Fruit fly (Drosophila melanogaster) whole organism, wandering third instar larva: ENCODE measurements around the gene CG9926.

Source experiments
- Abd-B ChIP-seq: fragments of >200 bp; optimal IDR thresholded peaks from 2 replicates; lab custom pipeline; 2017; ENCODE audit warnings: missing biosample characterization, missing genetic modification characterization
- CG32264 ChIP-seq: fragments of 200-800 bp; sonication (Bioruptor generic); optimal IDR thresholded peaks from 2 replicates; lab custom pipeline; 2016; ENCODE audit warnings: missing biosample characterization, missing genetic modification characterization
- CrebA ChIP-seq: fragments of 200-800 bp; sonication (Bioruptor generic); optimal IDR thresholded peaks from 2 replicates; lab custom pipeline; 2016; ENCODE audit warnings: missing biosample characterization, mild to moderate bottlenecking, missing genetic modification characterization, borderline replicate concordance
- Dfd ChIP-seq: fragments of >200 bp; optimal IDR thresholded peaks from 2 replicates; lab custom pipeline; 2017; ENCODE audit warnings: missing biosample characterization, missing genetic modification characterization
- Dif ChIP-seq: fragments of 200-275, 200-300 bp; sonication (Bioruptor generic); optimal IDR thresholded peaks from 2 replicates; lab custom pipeline; 2018; ENCODE audit warnings: missing biosample characterization, missing genetic modification characterization; ENCODE audit not compliant: partially characterized antibody
- GATAd ChIP-seq: sonication (Bioruptor generic); optimal IDR thresholded peaks from 2 replicates; lab custom pipeline; 2016; ENCODE audit warnings: missing biosample characterization, missing genetic modification characterization
- HLH106 ChIP-seq: fragments of 200-800 bp; optimal IDR thresholded peaks from 3 replicates; lab custom pipeline; 2019; ENCODE audit warnings: missing biosample characterization, mild to moderate bottlenecking, missing genetic modification characterization, moderate library complexity
- Hnf4 ChIP-seq: fragments of 200-800 bp; sonication (Bioruptor generic); optimal IDR thresholded peaks from 2 replicates; lab custom pipeline; 2016; ENCODE audit warnings: missing biosample characterization, mild to moderate bottlenecking, missing genetic modification characterization
- Hr78 ChIP-seq: fragments of >200 bp; optimal IDR thresholded peaks from 2 replicates; lab custom pipeline; 2017; ENCODE audit warnings: missing biosample characterization, missing genetic modification characterization
- Hr83 ChIP-seq: fragments of 200-300 bp; sonication (Bioruptor generic); optimal IDR thresholded peaks from 2 replicates; lab custom pipeline; 2016; ENCODE audit warnings: missing biosample characterization, mild to moderate bottlenecking, missing genetic modification characterization, moderate library complexity; ENCODE audit not compliant: poor library complexity, severe bottlenecking
- Jra ChIP-seq: sonication (Bioruptor generic); optimal IDR thresholded peaks from 2 replicates; lab custom pipeline; 2016; ENCODE audit warnings: missing biosample characterization, missing genetic modification characterization
- Mio ChIP-seq: sonication (Bioruptor generic); optimal IDR thresholded peaks from 2 replicates; lab custom pipeline; 2016; ENCODE audit warnings: missing biosample characterization, missing genetic modification characterization
- Myc ChIP-seq: fragments of >200 bp; optimal IDR thresholded peaks from 2 replicates; lab custom pipeline; 2017
- N ChIP-seq: fragments of >200 bp; optimal IDR thresholded peaks from 2 replicates; lab custom pipeline; 2018; ENCODE audit warnings: missing biosample characterization, missing external identifiers, missing genetic modification characterization
- OdsH ChIP-seq: fragments of 200-800 bp; sonication (Bioruptor generic); optimal IDR thresholded peaks from 2 replicates; lab custom pipeline; 2016; ENCODE audit warnings: missing biosample characterization, mild to moderate bottlenecking, missing genetic modification characterization
- Rel ChIP-seq, 2 experiments: fragments of 200-800 bp; sonication (Bioruptor generic) in 1 of 2; optimal IDR thresholded peaks; 2 replicates in 1 of 2; 3 replicates in 1 of 2; lab custom pipeline; 2016 to 2019; ENCODE audit warnings: mild to moderate bottlenecking in 2 of 2, missing biosample characterization in 2 of 2, missing genetic modification characterization in 2 of 2, moderate library complexity in 1 of 2
- Sp1 ChIP-seq: fragments of 200-800 bp; sonication (Bioruptor generic); optimal IDR thresholded peaks from 3 replicates; lab custom pipeline; 2019; ENCODE audit warnings: missing biosample characterization, mild to moderate bottlenecking, missing genetic modification characterization, moderate library complexity
- Vsx2 ChIP-seq: fragments of 200-300, 225-300 bp; sonication (Bioruptor generic); optimal IDR thresholded peaks from 2 replicates; lab custom pipeline; 2018; ENCODE audit warnings: missing biosample characterization, missing genetic modification characterization; ENCODE audit not compliant: partially characterized antibody
- br ChIP-seq: fragments of 200-800 bp; sonication (Bioruptor generic); optimal IDR thresholded peaks from 2 replicates; lab custom pipeline; 2016; ENCODE audit warnings: missing biosample characterization, missing genetic modification characterization
- brk ChIP-seq: fragments of 200-800 bp; sonication (Bioruptor generic); optimal IDR thresholded peaks from 2 replicates; lab custom pipeline; 2016; ENCODE audit warnings: missing biosample characterization, mild to moderate bottlenecking, missing genetic modification characterization
- dl ChIP-seq, 2 experiments: fragments of 175-275, 200-275 bp in 1 of 2; fragments of 200-275 bp in 1 of 2; sonication (Bioruptor generic); optimal IDR thresholded peaks; lab custom pipeline; 2018; ENCODE audit warnings: mild to moderate bottlenecking in 2 of 2, missing biosample characterization in 2 of 2, missing genetic modification characterization in 2 of 2, moderate library complexity in 2 of 2; ENCODE audit not compliant: partially characterized antibody in 2 of 2, insufficient read depth in 1 of 2
- dmrt93B ChIP-seq: fragments of 200-800 bp; sonication (Bioruptor generic); optimal IDR thresholded peaks from 2 replicates; lab custom pipeline; 2018; ENCODE audit warnings: missing biosample characterization, mild to moderate bottlenecking, missing genetic modification characterization
- dsf ChIP-seq: sonication (Bioruptor generic); optimal IDR thresholded peaks from 2 replicates; lab custom pipeline; 2016; ENCODE audit warnings: missing biosample characterization, missing genetic modification characterization, borderline replicate concordance
- ey ChIP-seq: fragments of 200-800 bp; sonication (Bioruptor generic); optimal IDR thresholded peaks from 2 replicates; lab custom pipeline; 2016; ENCODE audit warnings: missing biosample characterization, missing genetic modification characterization
- foxo ChIP-seq, 2 experiments: fragments of 200-800 bp; sonication (Bioruptor generic); optimal IDR thresholded peaks; 2 replicates in 1 of 2; 3 replicates in 1 of 2; lab custom pipeline; 2016 to 2017; ENCODE audit warnings: missing biosample characterization in 2 of 2, missing genetic modification characterization in 2 of 2
- fru ChIP-seq: fragments of 200-800 bp; sonication (Bioruptor generic); optimal IDR thresholded peaks from 3 replicates; lab custom pipeline; 2016; ENCODE audit warnings: missing biosample characterization, mild to moderate bottlenecking, missing genetic modification characterization
- h ChIP-seq: fragments of 200-800 bp; sonication (Bioruptor generic); optimal IDR thresholded peaks from 3 replicates; lab custom pipeline; 2016; ENCODE audit warnings: missing biosample characterization, mild to moderate bottlenecking, missing genetic modification characterization
- jim ChIP-seq: fragments of 175-275, 200-325 bp; sonication (Bioruptor generic); optimal IDR thresholded peaks from 2 replicates; lab custom pipeline; 2016; ENCODE audit warnings: missing biosample characterization, mild to moderate bottlenecking, missing genetic modification characterization
- lola ChIP-seq: fragments of >200 bp; optimal IDR thresholded peaks from 2 replicates; lab custom pipeline; 2017; ENCODE audit warnings: missing biosample characterization, missing genetic modification characterization
- psq ChIP-seq: fragments of 200-800 bp; sonication (Bioruptor generic); optimal IDR thresholded peaks from 3 replicates; lab custom pipeline; 2017; ENCODE audit warnings: missing biosample characterization, mild to moderate bottlenecking, missing genetic modification characterization, moderate library complexity
- rgr ChIP-seq: fragments of 200-800 bp; sonication (Bioruptor generic); optimal IDR thresholded peaks from 3 replicates; lab custom pipeline; 2016; ENCODE audit warnings: missing biosample characterization, mild to moderate bottlenecking, missing genetic modification characterization
- sage ChIP-seq: fragments of 200-800 bp; sonication (Bioruptor generic); optimal IDR thresholded peaks from 2 replicates; lab custom pipeline; 2016; ENCODE audit warnings: missing biosample characterization, mild to moderate bottlenecking, missing genetic modification characterization
- sv ChIP-seq: fragments of 200-800 bp; sonication (Bioruptor generic); optimal IDR thresholded peaks from 3 replicates; lab custom pipeline; 2016; ENCODE audit warnings: missing biosample characterization, missing genetic modification characterization
- tai ChIP-seq: sonication (Bioruptor generic); optimal IDR thresholded peaks from 2 replicates; lab custom pipeline; 2016; ENCODE audit warnings: missing biosample characterization, missing genetic modification characterization
- usp ChIP-seq: fragments of >200 bp; optimal IDR thresholded peaks from 2 replicates; lab custom pipeline; 2017; ENCODE audit warnings: missing biosample characterization, missing genetic modification characterization
- woc ChIP-seq: sonication (Bioruptor generic); optimal IDR thresholded peaks from 2 replicates; lab custom pipeline; 2016; ENCODE audit warnings: missing biosample characterization, mild to moderate bottlenecking, missing genetic modification characterization

Gene CG9926

dm6 chr3R:13990109-13990508, 39.2 kb upstream of the CG9926 start:
- TF ChIP-seq CrebA (GFP tag; lab: Kevin White, UChicago) (no peak), Abd-B (no peak), Hr83 (peak; percentile 17), foxo (GFP tag; optimal IDR thresholded peaks at IDR 0.05; lab: Kevin White, UChicago) (no peak), Myc (no peak), fru (GFP tag; lab: Kevin White, UChicago) (no peak)

- TF ChIP-seq Hr78 (no peak), HLH106 (no peak), Jra (GFP tag; lab: Kevin White, UChicago) (no peak), Myc (no peak), jim (GFP tag; lab: Kevin White, UChicago) (no peak), br (GFP tag; lab: Kevin White, UChicago) (no peak), usp (no peak), tai (GFP tag; lab: Kevin White, UChicago) (no peak), Dif (GFP tag; lab: Kevin White, UChicago) (no peak)
Measured at dm6 chr3R:13989453-13989852, 38.5 kb upstream of the CG9926 start.

dm6 chr3R:13988923-13989436, 38.0 kb upstream of the CG9926 start:
- TF ChIP-seq fru (GFP tag; lab: Kevin White, UChicago) (no peak), Vsx2 (GFP tag; lab: Kevin White, UChicago) (no peak), brk (GFP tag; lab: Kevin White, UChicago) (no peak), Sp1 (no peak), Rel (GFP tag; optimal IDR thresholded peaks at IDR 0.05; lab: Kevin White, UChicago) (no peak), Rel (tag; optimal IDR thresholded peaks at IDR 0.05; lab: Kevin White, UChicago) (no peak), lola (GFP tag; lab: Kevin White, UChicago) (no peak), sv (GFP tag; lab: Kevin White, UChicago) (no peak)
- TF ChIP-seq, all 38 proteins: peak for 0

- TF ChIP-seq CG32264 (no peak), Dif (GFP tag; lab: Kevin White, UChicago) (no peak), sv (GFP tag; lab: Kevin White, UChicago) (no peak), foxo (GFP tag; optimal IDR thresholded peaks at IDR 0.05; lab: Kevin White, UChicago) (no peak), brk (GFP tag; lab: Kevin White, UChicago) (no peak), tai (GFP tag; lab: Kevin White, UChicago) (no peak)
- TF ChIP-seq, all 38 proteins: peak for 0
Measured at dm6 chr3R:13986648-13987047, 35.7 kb upstream of the CG9926 start.

- TF ChIP-seq Hnf4 (peak; percentile 36), usp (no peak), N (GFP tag; lab: Kevin White, UChicago) (no peak), lola (GFP tag; lab: Kevin White, UChicago) (no peak), Hr83 (no peak), HLH106 (peak; percentile 65), Hr78 (no peak), Sp1 (peak; percentile 57), Jra (GFP tag; lab: Kevin White, UChicago) (peak; percentile 17), Dif (GFP tag; lab: Kevin White, UChicago) (no peak), br (GFP tag; lab: Kevin White, UChicago) (peak; percentile 30), woc (GFP tag; lab: Kevin White, UChicago) (no peak), ey (GFP tag; lab: Kevin White, UChicago) (peak; percentile 44), psq (peak; percentile 25), brk (GFP tag; lab: Kevin White, UChicago) (no peak), h (GFP tag; lab: Kevin White, UChicago) (peak; percentile 66), Dfd (GFP tag; lab: Kevin White, UChicago) (peak; percentile 45), tai (GFP tag; lab: Kevin White, UChicago) (no peak), OdsH (GFP tag; lab: Kevin White, UChicago) (peak; percentile 29), GATAd (no peak), dl (GFP tag; optimal IDR thresholded peaks at IDR 0.05; lab: Kevin White, UChicago; ENCODE audit: insufficient read depth in 1 of 2, partially characterized antibody in 2 of 2) (no peak), Vsx2 (GFP tag; lab: Kevin White, UChicago) (no peak), Mio (GFP tag; lab: Kevin White, UChicago) (no peak), dsf (no peak), rgr (GFP tag; lab: Kevin White, UChicago) (peak; percentile 48), dmrt93B (GFP tag; lab: Kevin White, UChicago) (peak; percentile 20), sage (GFP tag; lab: Kevin White, UChicago) (no peak), sv (GFP tag; lab: Kevin White, UChicago) (peak; percentile 60), Myc (no peak), foxo (GFP tag; optimal IDR thresholded peaks at IDR 0.05; lab: Kevin White, UChicago) (peak in 1 of 2 experiments; percentile 64), Rel (GFP tag; optimal IDR thresholded peaks at IDR 0.05; lab: Kevin White, UChicago) (no peak), Rel (tag; optimal IDR thresholded peaks at IDR 0.05; lab: Kevin White, UChicago) (no peak), jim (GFP tag; lab: Kevin White, UChicago) (no peak), fru (GFP tag; lab: Kevin White, UChicago) (peak; percentile 72), CrebA (GFP tag; lab: Kevin White, UChicago) (no peak), Abd-B (no peak)
Measured at dm6 chr3R:13984922-13985581, 34.1 kb upstream of the CG9926 start.
